Worm (Caenorhabditis elegans) whole organism, L4/young adult: ENCODE data around the gene mtx-2.

Experiments used
- W03F9.2 ChIP-seq: fragments of 150-350 bp; optimal IDR thresholded peaks from 2 replicates; lab custom pipeline; 2014; ENCODE audit warnings: missing biosample characterization, missing genetic modification characterization
- dao-5 ChIP-seq: sonication (generic microtip); optimal IDR thresholded peaks from 2 replicates; lab custom pipeline; 2016; ENCODE audit warnings: missing genotype, missing genetic modification characterization, moderate library complexity, missing compliant biosample characterization
- him-1 ChIP-seq: sonication (generic microtip); optimal IDR thresholded peaks from 2 replicates; lab custom pipeline; 2016; ENCODE audit warnings: missing genotype, missing genetic modification reagents, missing genetic modification characterization, missing compliant biosample characterization

mtx-2 gene

ce11 chrIII:7763503-7763902 is at the start of gene mtx-2:
Gene mtx-2 (minus strand): TSS chrIII:7763603.
- TF ChIP-seq W03F9.2 (tag; lab: Kevin White, UChicago) (no peak), him-1 (tag; lab: Kevin White, UChicago) (no peak), dao-5 (tag; lab: Kevin White, UChicago) (no peak)

- TF ChIP-seq dao-5 (tag; lab: Kevin White, UChicago), result no peak
- no peak for TF ChIP-seq W03F9.2 (tag; lab: Kevin White, UChicago)
- TF ChIP-seq him-1 (tag; lab: Kevin White, UChicago), result no peak
These were observed 48.9 kb upstream of the mtx-2 start for ce11 chrIII:7812208-7812880.

ce11 chrIII:7809033-7809432 is 45.6 kb upstream of the mtx-2 start:
- TF ChIP-seq W03F9.2 (tag; lab: Kevin White, UChicago) (no peak), him-1 (tag; lab: Kevin White, UChicago) (no peak), dao-5 (tag; lab: Kevin White, UChicago) (no peak)

ce11 chrIII:7806947-7807346 is 43.5 kb upstream of the mtx-2 start:
- TF ChIP-seq dao-5 (tag; lab: Kevin White, UChicago) (no peak), him-1 (tag; lab: Kevin White, UChicago) (no peak), W03F9.2 (tag; lab: Kevin White, UChicago) (no peak)

- TF ChIP-seq dao-5 (tag; lab: Kevin White, UChicago) (no peak), W03F9.2 (tag; lab: Kevin White, UChicago) (no peak), him-1 (tag; lab: Kevin White, UChicago) (no peak)
These were observed 41.9 kb upstream of the mtx-2 start for ce11 chrIII:7805253-7805652.

ce11 chrIII:7795311-7795710 is 31.9 kb upstream of the mtx-2 start, which contains the start of gene cyk-7:
Gene cyk-7 (minus strand): TSS chrIII:7795409.
- no peak for TF ChIP-seq him-1 (tag; lab: Kevin White, UChicago)
- TF ChIP-seq W03F9.2 (tag; lab: Kevin White, UChicago), result no peak
- TF ChIP-seq dao-5 (tag; lab: Kevin White, UChicago), result no peak

ce11 chrIII:7792970-7793369 is 29.6 kb upstream of the mtx-2 start:
- TF ChIP-seq dao-5 (tag; lab: Kevin White, UChicago) (no peak), W03F9.2 (tag; lab: Kevin White, UChicago) (no peak), him-1 (tag; lab: Kevin White, UChicago) (no peak)

- TF ChIP-seq W03F9.2 (tag; lab: Kevin White, UChicago) (no peak), him-1 (tag; lab: Kevin White, UChicago) (no peak), dao-5 (tag; lab: Kevin White, UChicago) (no peak)
These were observed 28.8 kb upstream of the mtx-2 start for ce11 chrIII:7792209-7792608.

- TF ChIP-seq him-1 (tag; lab: Kevin White, UChicago), result no peak
- no peak for TF ChIP-seq dao-5 (tag; lab: Kevin White, UChicago)
- TF ChIP-seq W03F9.2 (tag; lab: Kevin White, UChicago), result no peak
These were observed 27.1 kb upstream of the mtx-2 start for ce11 chrIII:7790522-7790921.

ce11 chrIII:7788410-7788809 is 25.0 kb upstream of the mtx-2 start:
- no peak for TF ChIP-seq him-1 (tag; lab: Kevin White, UChicago)
- TF ChIP-seq W03F9.2 (tag; lab: Kevin White, UChicago), result no peak
- TF ChIP-seq dao-5 (tag; lab: Kevin White, UChicago), result no peak

ce11 chrIII:7784201-7784600 is 20.8 kb upstream of the mtx-2 start:
- TF ChIP-seq him-1 (tag; lab: Kevin White, UChicago) (no peak), W03F9.2 (tag; lab: Kevin White, UChicago) (no peak), dao-5 (tag; lab: Kevin White, UChicago) (no peak)

ce11 chrIII:7783354-7783753 is 20.0 kb upstream of the mtx-2 start, which contains the start of gene mab-5:
Gene mab-5 (minus strand): TSS chrIII:7783454.
- no peak for TF ChIP-seq W03F9.2 (tag; lab: Kevin White, UChicago)
- TF ChIP-seq dao-5 (tag; lab: Kevin White, UChicago), result no peak
- TF ChIP-seq him-1 (tag; lab: Kevin White, UChicago), result no peak

ce11 chrIII:7780566-7781238 is 17.3 kb upstream of the mtx-2 start:
- TF ChIP-seq dao-5 (tag; lab: Kevin White, UChicago) (no peak), him-1 (tag; lab: Kevin White, UChicago) (no peak), W03F9.2 (tag; lab: Kevin White, UChicago) (no peak)
